Worm (Caenorhabditis elegans): ENCODE data around the gene str-161.

- TF ChIP-seq skn-1 (tag; optimal IDR thresholded peaks at IDR 0.05) (no peak), pqm-1 (tag; optimal IDR thresholded peaks at IDR 0.05) (no peak), grh-1 (GFP tag; IDR thresholded peaks at IDR 0.05) (no peak), ceh-82 (tag; optimal IDR thresholded peaks at IDR 0.05) (no peak), ama-1 (optimal IDR thresholded peaks at IDR 0.05) (no peak), vab-15 (tag; optimal IDR thresholded peaks at IDR 0.05) (no peak), nhr-12 (tag; optimal IDR thresholded peaks at IDR 0.05) (no peak), nhr-237 (tag; optimal IDR thresholded peaks at IDR 0.05) (no peak), lsy-2 (tag; optimal IDR thresholded peaks at IDR 0.05) (no peak), nhr-11 (tag; optimal IDR thresholded peaks at IDR 0.05) (no peak), C34B4.2 (tag; optimal IDR thresholded peaks at IDR 0.05) (no peak), lin-13 (GFP tag; optimal IDR thresholded peaks at IDR 0.05) (no peak)
Observed at ce11 chrIV:4864524-4864923, 39.3 kb downstream of the str-161 start.
